Worm (Caenorhabditis elegans): ENCODE data around the gene sedl-1.

sedl-1 gene

DNA sequence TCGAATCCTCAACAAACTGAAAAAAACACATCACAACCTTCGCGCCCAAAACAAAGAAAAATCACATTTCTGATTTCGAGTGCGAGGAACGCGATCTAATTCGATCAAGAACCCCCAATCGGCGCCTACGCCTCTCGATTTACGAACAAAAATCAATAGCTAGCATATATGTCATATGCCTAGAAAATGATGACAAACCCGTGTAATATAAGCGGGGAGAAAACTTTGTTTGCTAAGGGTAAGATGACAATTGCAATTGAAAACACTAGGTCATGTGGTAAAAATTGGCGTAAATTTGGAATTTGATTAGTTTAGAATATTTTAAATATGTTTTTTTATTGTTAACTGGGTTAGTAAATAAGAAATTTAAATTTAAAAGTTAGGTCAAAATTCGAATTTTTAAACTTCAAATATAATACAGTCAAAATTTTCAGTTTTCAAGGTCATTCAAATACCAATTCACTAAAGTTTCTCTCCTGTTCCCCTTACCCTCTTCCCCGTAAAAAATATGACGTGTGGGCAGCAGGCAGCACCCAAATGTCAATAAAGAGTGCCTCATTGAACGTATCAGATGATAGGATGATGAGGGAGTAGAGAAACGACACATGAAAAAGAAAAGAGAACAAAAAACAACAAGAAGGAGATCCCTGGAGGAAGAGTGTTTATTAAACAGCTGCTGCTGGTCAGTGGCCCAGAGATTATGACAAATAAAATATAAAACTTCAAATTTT is 16.5 kb upstream of the sedl-1 start (continued):
- TF ChIP-seq lir-3 (tag; optimal IDR thresholded peaks at IDR 0.05; ENCODE audit: poor library complexity) = peak; percentile 26
- TF ChIP-seq ceh-90 (tag; optimal IDR thresholded peaks at IDR 0.05) = no peak
- TF ChIP-seq fos-1 (tag; optimal IDR thresholded peaks at IDR 0.05) = peak; percentile 14
- TF ChIP-seq isw-1 (GFP tag; IDR thresholded peaks at IDR 0.05) = no peak
- TF ChIP-seq vab-15 (tag; optimal IDR thresholded peaks at IDR 0.05) = no peak
- no peak for TF ChIP-seq alr-1 (tag; optimal IDR thresholded peaks at IDR 0.05; ENCODE audit: borderline replicate concordance)
- no peak for TF ChIP-seq dsc-1 (tag; optimal IDR thresholded peaks at IDR 0.05)
- TF ChIP-seq unc-62 (GFP tag; optimal IDR thresholded peaks at IDR 0.05) = no peak
- TF ChIP-seq elt-3 (tag; optimal IDR thresholded peaks at IDR 0.05) = no peak
- TF ChIP-seq nhr-20 (tag; optimal IDR thresholded peaks at IDR 0.05) = peak; percentile 74
- TF ChIP-seq mdl-1 (tag; optimal IDR thresholded peaks at IDR 0.05) = peak in 1 of 2 experiments; percentile 74
- TF ChIP-seq pag-3 (tag; optimal IDR thresholded peaks at IDR 0.05; ENCODE audit: borderline replicate concordance, insufficient read depth) = no peak
- TF ChIP-seq ets-5 (GFP tag; IDR thresholded peaks at IDR 0.05) = no peak
- no peak for TF ChIP-seq fkh-10 (GFP tag; optimal IDR thresholded peaks at IDR 0.05)
- no peak for TF ChIP-seq unc-86 (tag; optimal IDR thresholded peaks at IDR 0.05)
- TF ChIP-seq ztf-4 (tag; optimal IDR thresholded peaks at IDR 0.05) = peak; percentile 52
- peak; percentile 79 for TF ChIP-seq nhr-71 (tag; optimal IDR thresholded peaks at IDR 0.05)
- no peak for TF ChIP-seq fkh-4 (tag; optimal IDR thresholded peaks at IDR 0.05; ENCODE audit: borderline replicate concordance)
- TF ChIP-seq lin-15B (tag; optimal IDR thresholded peaks at IDR 0.05) = no peak
- TF ChIP-seq pqm-1 (tag; optimal IDR thresholded peaks at IDR 0.05) = no peak
- peak; percentile 68 for TF ChIP-seq snu-23 (GFP tag; optimal IDR thresholded peaks at IDR 0.05)
- TF ChIP-seq nhr-90 (tag; optimal IDR thresholded peaks at IDR 0.05; ENCODE audit: poor library complexity) = peak; percentile 40
- TF ChIP-seq nhr-76 (tag; optimal IDR thresholded peaks at IDR 0.05) = no peak
- peak; percentile 30 for TF ChIP-seq snpc-4 (tag; optimal IDR thresholded peaks at IDR 0.05)
- no peak for TF ChIP-seq ztf-11 (tag; optimal IDR thresholded peaks at IDR 0.05)
- no peak for TF ChIP-seq sptf-1 (tag; optimal IDR thresholded peaks at IDR 0.05)
- peak; percentile 23 for TF ChIP-seq nhr-77 (tag; optimal IDR thresholded peaks at IDR 0.05)
- no peak for TF ChIP-seq ceh-63 (GFP tag; optimal IDR thresholded peaks at IDR 0.05)
- peak in 1 of 3 experiments; percentile 25 for TF ChIP-seq dpl-1 (GFP tag; optimal IDR thresholded peaks at IDR 0.05)
- TF ChIP-seq mep-1 (tag; optimal IDR thresholded peaks at IDR 0.05) = peak; percentile 71
- TF ChIP-seq nhr-85 (tag) = peak; percentile 87
- TF ChIP-seq pax-3 (tag; optimal IDR thresholded peaks at IDR 0.05) = no peak
- TF ChIP-seq unc-130 (tag; optimal IDR thresholded peaks at IDR 0.05) = no peak
- peak in 1 of 2 experiments; percentile 54 for TF ChIP-seq lin-35 (GFP tag; optimal IDR thresholded peaks at IDR 0.05)
- TF ChIP-seq hlh-17 (GFP tag; optimal IDR thresholded peaks at IDR 0.05; ENCODE audit: borderline replicate concordance) = no peak
- TF ChIP-seq blmp-1 (tag; optimal IDR thresholded peaks at IDR 0.05) = peak; percentile 77
- no peak for TF ChIP-seq egl-27 (tag; optimal IDR thresholded peaks at IDR 0.05)
- no peak for TF ChIP-seq sup-37 (GFP tag; optimal IDR thresholded peaks at IDR 0.05)
- TF ChIP-seq nhr-12 (tag; optimal IDR thresholded peaks at IDR 0.05) = no peak
- TF ChIP-seq irx-1 (tag; optimal IDR thresholded peaks at IDR 0.05) = peak; percentile 29
- TF ChIP-seq aha-1 (tag; optimal IDR thresholded peaks at IDR 0.05) = no peak
- TF ChIP-seq ces-1 (GFP tag; optimal IDR thresholded peaks at IDR 0.05) = no peak
- no peak for TF ChIP-seq ceh-8 (GFP tag; optimal IDR thresholded peaks at IDR 0.05)
- no peak for TF ChIP-seq lin-39 (tag; optimal IDR thresholded peaks at IDR 0.05)
- TF ChIP-seq unc-30 (tag; optimal IDR thresholded peaks at IDR 0.05) = no peak
- peak; percentile 100 for TF ChIP-seq skn-1 (tag; optimal IDR thresholded peaks at IDR 0.05)
